Worm (Caenorhabditis elegans) whole organism, L1 larva: ENCODE measurements around the gene F26G1.11.

ENCODE experiments used
- C04F5.9 ChIP-seq: sonication (generic microtip); optimal IDR thresholded peaks from 2 replicates; lab custom pipeline; 2016; ENCODE audit warnings: missing genetic modification characterization, missing compliant biosample characterization
- C34B4.2 ChIP-seq: sonication (generic microtip); optimal IDR thresholded peaks from 2 replicates; lab custom pipeline; 2017; ENCODE audit warnings: mild to moderate bottlenecking, missing genetic modification characterization, missing compliant biosample characterization
- F16B12.6 ChIP-seq: fragments of 150-350 bp; optimal IDR thresholded peaks from 2 replicates; lab custom pipeline; 2014; ENCODE audit warnings: missing biosample characterization, missing genetic modification characterization
- Y116A8C.19 ChIP-seq: sonication (generic microtip); optimal IDR thresholded peaks from 2 replicates; lab custom pipeline; 2016; ENCODE audit warnings: missing compliant biosample characterization, missing genetic modification characterization, borderline replicate concordance
- aha-1 ChIP-seq: fragments of 150-350 bp; optimal IDR thresholded peaks from 2 replicates; lab custom pipeline; 2014; ENCODE audit warnings: missing biosample characterization, missing genetic modification characterization
- aly-2 ChIP-seq: fragments of 150-350 bp; optimal IDR thresholded peaks from 2 replicates; lab custom pipeline; 2014; ENCODE audit warnings: missing biosample characterization, missing genetic modification characterization
- blmp-1 ChIP-seq: fragments of 150-350 bp; optimal IDR thresholded peaks from 2 replicates; lab custom pipeline; 2014; ENCODE audit warnings: missing biosample characterization, missing genetic modification characterization
- ceh-63 ChIP-seq: fragments of 200-800 bp; sonication (Bioruptor generic); optimal IDR thresholded peaks from 2 replicates; lab custom pipeline; 2018; ENCODE audit warnings: mild to moderate bottlenecking, missing genetic modification characterization, missing compliant biosample characterization
- ceh-82 ChIP-seq, 3 experiments: fragments of 150-350 bp in 1 of 3; sonication (generic microtip) in 2 of 3; optimal IDR thresholded peaks; 2 replicates each; lab custom pipeline; 2014 to 2017; ENCODE audit warnings: missing biosample characterization in 3 of 3, missing genetic modification characterization in 3 of 3
- ceh-88 ChIP-seq: fragments of 200-800 bp; sonication (Bioruptor generic); IDR thresholded peaks from 2 replicates; pipeline ENCODE4 v1.3.6; 2022; ENCODE audit warnings: missing genetic modification characterization, missing compliant biosample characterization
- ceh-90 ChIP-seq: sonication (generic microtip); optimal IDR thresholded peaks from 2 replicates; lab custom pipeline; 2016; ENCODE audit warnings: missing genetic modification characterization, missing compliant biosample characterization
- efl-1 ChIP-seq, 4 experiments: fragments of 150-350 bp; optimal IDR thresholded peaks in 3 of 4; peaks in 1 of 4; 1 replicate in 1 of 4; 2 replicates in 3 of 4; lab custom pipeline; 2014; ENCODE audit warnings: missing biosample characterization in 2 of 4, missing genetic modification characterization in 2 of 4, missing genetic modification reagents in 2 of 4
- egl-13 ChIP-seq: sonication (generic microtip); optimal IDR thresholded peaks from 2 replicates; lab custom pipeline; 2016; ENCODE audit warnings: missing genotype, missing genetic modification reagents, missing genetic modification characterization, missing compliant biosample characterization
- egl-27 ChIP-seq, 2 experiments: fragments of 150-350 bp in 1 of 2; sonication (generic microtip); optimal IDR thresholded peaks; 3 replicates each; lab custom pipeline; 2017 to 2018; ENCODE audit warnings: missing biosample characterization in 2 of 2, missing genetic modification characterization in 2 of 2, missing genetic modification reagents in 2 of 2
- elt-2 ChIP-seq: sonication (generic microtip); optimal IDR thresholded peaks from 2 replicates; lab custom pipeline; 2016; ENCODE audit warnings: missing genetic modification characterization, mild to moderate bottlenecking, inconsistent platforms, missing compliant biosample characterization, missing genetic modification reagents
- elt-3 ChIP-seq, 6 experiments: fragments of 150-350 bp in 1 of 6; sonication (generic microtip); optimal IDR thresholded peaks; 2 replicates each; lab custom pipeline; 2017 to 2018; ENCODE audit warnings: missing biosample characterization in 6 of 6, missing genetic modification characterization in 6 of 6, inconsistent platforms in 1 of 6
- ets-5 ChIP-seq: fragments of 200-800 bp; sonication (Bioruptor generic); IDR thresholded peaks from 2 replicates; pipeline ENCODE4 v1.3.6; 2022; ENCODE audit warnings: missing genetic modification characterization, missing compliant biosample characterization
- fkh-8 ChIP-seq: sonication (generic microtip); optimal IDR thresholded peaks from 2 replicates; lab custom pipeline; 2016; ENCODE audit warnings: mild to moderate bottlenecking, missing genetic modification characterization, missing compliant biosample characterization
- fos-1 ChIP-seq: fragments of 150-350 bp; optimal IDR thresholded peaks from 2 replicates; lab custom pipeline; 2014; ENCODE audit warnings: missing biosample characterization, missing genetic modification characterization
- hlh-4 ChIP-seq: sonication (generic microtip); optimal IDR thresholded peaks from 2 replicates; lab custom pipeline; 2016; ENCODE audit warnings: mild to moderate bottlenecking, missing genetic modification characterization, missing compliant biosample characterization
- irx-1 ChIP-seq: sonication (generic microtip); optimal IDR thresholded peaks from 2 replicates; lab custom pipeline; 2016; ENCODE audit warnings: missing genetic modification characterization, missing compliant biosample characterization
- isw-1 ChIP-seq: fragments of 200-800 bp; sonication (Bioruptor generic); IDR thresholded peaks from 2 replicates; pipeline ENCODE4 v1.3.6; 2022; ENCODE audit warnings: missing genetic modification characterization, missing compliant biosample characterization
- lin-13 ChIP-seq: fragments of 150-350 bp; optimal IDR thresholded peaks from 2 replicates; lab custom pipeline; 2014; ENCODE audit warnings: missing biosample characterization, missing genetic modification reagents, missing genetic modification characterization
- lin-14 ChIP-seq: fragments of 200-800 bp; sonication (Bioruptor generic); optimal IDR thresholded peaks from 2 replicates; lab custom pipeline; 2018; ENCODE audit warnings: mild to moderate bottlenecking, missing genetic modification characterization, moderate library complexity, missing compliant biosample characterization
- lin-35 ChIP-seq, 2 experiments: fragments of 150-350 bp; optimal IDR thresholded peaks; 2 replicates each; lab custom pipeline; 2014; ENCODE audit warnings: missing biosample characterization in 2 of 2, missing genetic modification characterization in 2 of 2, missing genetic modification reagents in 2 of 2
- lin-39 ChIP-seq: fragments of 150-350 bp; optimal IDR thresholded peaks from 2 replicates; lab custom pipeline; 2014; ENCODE audit warnings: missing biosample characterization, missing genetic modification reagents, missing genetic modification characterization
- lir-3 ChIP-seq: sonication (generic microtip); optimal IDR thresholded peaks from 2 replicates; lab custom pipeline; 2016; ENCODE audit warnings: mild to moderate bottlenecking, missing genetic modification characterization, moderate library complexity, missing compliant biosample characterization; ENCODE audit not compliant: poor library complexity
- mdl-1 ChIP-seq, 2 experiments: fragments of 150-350 bp; optimal IDR thresholded peaks; 2 replicates each; lab custom pipeline; 2014 to 2017; ENCODE audit warnings: missing biosample characterization in 2 of 2, missing genetic modification characterization in 2 of 2, inconsistent platforms in 1 of 2
- mef-2 ChIP-seq: fragments of 150-350 bp; optimal IDR thresholded peaks from 2 replicates; lab custom pipeline; 2014; ENCODE audit warnings: missing biosample characterization, missing genetic modification characterization
- mep-1 ChIP-seq: fragments of 150-350 bp; optimal IDR thresholded peaks from 2 replicates; lab custom pipeline; 2014; ENCODE audit warnings: missing biosample characterization, missing genetic modification characterization
- nhr-11 ChIP-seq: fragments of 150-350 bp; optimal IDR thresholded peaks from 2 replicates; lab custom pipeline; 2014; ENCODE audit warnings: missing biosample characterization, missing genetic modification characterization
- nhr-12 ChIP-seq: sonication (generic microtip); optimal IDR thresholded peaks from 2 replicates; lab custom pipeline; 2017; ENCODE audit warnings: missing biosample characterization, missing genetic modification characterization
- nhr-20 ChIP-seq: sonication (generic microtip); optimal IDR thresholded peaks from 2 replicates; lab custom pipeline; 2016; ENCODE audit warnings: mild to moderate bottlenecking, missing genetic modification characterization, missing compliant biosample characterization
- nhr-71 ChIP-seq: sonication (generic microtip); optimal IDR thresholded peaks from 2 replicates; lab custom pipeline; 2016; ENCODE audit warnings: mild to moderate bottlenecking, missing genetic modification characterization, moderate library complexity, missing compliant biosample characterization
- nhr-77 ChIP-seq: fragments of 150-350 bp; optimal IDR thresholded peaks from 2 replicates; lab custom pipeline; 2014; ENCODE audit warnings: missing biosample characterization, missing genetic modification characterization
- nhr-90 ChIP-seq: sonication (generic microtip); optimal IDR thresholded peaks from 2 replicates; lab custom pipeline; 2016; ENCODE audit warnings: mild to moderate bottlenecking, missing genetic modification characterization, missing compliant biosample characterization; ENCODE audit not compliant: poor library complexity
- pqm-1 ChIP-seq: sonication (generic microtip); optimal IDR thresholded peaks from 3 replicates; lab custom pipeline; 2017; ENCODE audit warnings: missing biosample characterization, missing genetic modification characterization
- rnt-1 ChIP-seq: sonication (generic microtip); optimal IDR thresholded peaks from 2 replicates; lab custom pipeline; 2016; ENCODE audit warnings: mild to moderate bottlenecking, missing genetic modification characterization, moderate library complexity, missing compliant biosample characterization
- skn-1 ChIP-seq: fragments of 150-350 bp; optimal IDR thresholded peaks from 2 replicates; lab custom pipeline; 2014; ENCODE audit warnings: missing biosample characterization, missing genetic modification characterization
- snpc-4 ChIP-seq: fragments of 150-350 bp; optimal IDR thresholded peaks from 2 replicates; lab custom pipeline; 2014; ENCODE audit warnings: missing biosample characterization, missing genetic modification characterization
- snu-23 ChIP-seq: sonication (generic microtip); optimal IDR thresholded peaks from 2 replicates; lab custom pipeline; 2016; ENCODE audit warnings: missing genetic modification characterization, missing compliant biosample characterization
- tbx-2 ChIP-seq: sonication (generic microtip); optimal IDR thresholded peaks from 2 replicates; lab custom pipeline; 2016; ENCODE audit warnings: missing genetic modification characterization, missing compliant biosample characterization
- tlp-1 ChIP-seq: fragments of 150-350 bp; optimal IDR thresholded peaks from 2 replicates; lab custom pipeline; 2014; ENCODE audit warnings: missing biosample characterization, missing genetic modification characterization
- unc-130 ChIP-seq: fragments of 150-350 bp; optimal IDR thresholded peaks from 2 replicates; lab custom pipeline; 2017; ENCODE audit warnings: missing biosample characterization, missing genetic modification characterization, inconsistent platforms
- unc-62 ChIP-seq: fragments of 150-350 bp; optimal IDR thresholded peaks from 2 replicates; lab custom pipeline; 2014; ENCODE audit warnings: missing biosample characterization, missing genetic modification reagents, missing genetic modification characterization
- vab-15 ChIP-seq: sonication (generic microtip); optimal IDR thresholded peaks from 2 replicates; lab custom pipeline; 2017; ENCODE audit warnings: missing genotype, mild to moderate bottlenecking, missing genetic modification characterization, missing compliant biosample characterization
- ztf-4 ChIP-seq: fragments of 150-350 bp; optimal IDR thresholded peaks from 2 replicates; lab custom pipeline; 2014; ENCODE audit warnings: missing biosample characterization, missing genetic modification characterization

F26G1.11 gene

DNA sequence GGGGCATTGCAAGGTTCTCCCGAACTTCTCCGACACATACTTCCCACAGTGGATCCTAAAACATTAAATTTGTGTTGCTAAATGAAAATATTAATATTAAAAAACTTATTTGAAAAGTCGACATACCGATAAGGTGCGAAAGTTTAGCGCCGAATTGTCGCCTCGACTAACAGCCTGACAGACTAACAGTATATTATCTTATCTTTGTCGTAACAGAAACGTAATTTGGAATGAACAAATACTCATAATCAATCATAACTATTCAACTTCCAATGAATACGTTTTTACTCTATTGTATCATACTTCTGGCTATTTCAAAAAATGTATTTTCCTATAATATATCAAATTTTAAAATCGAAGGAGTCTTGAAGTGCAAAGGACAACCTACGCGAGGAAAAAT lies at the start of gene F26G1.11:
F26G1.11 (plus strand) TSS at position 205 of the 400 bp plus-strand sequence.
- TF ChIP-seq F16B12.6 (tag; lab: Kevin White, UChicago) (no peak), lin-14 (GFP tag; lab: Kevin White, UChicago) (peak; percentile 7), elt-2 (tag; lab: Kevin White, UChicago) (peak; percentile 94), blmp-1 (tag; lab: Kevin White, UChicago) (peak; percentile 31), elt-3 (tag; optimal IDR thresholded peaks at IDR 0.05; lab: Kevin White, UChicago) (peak in 1 of 6 experiments; percentile 34), ceh-63 (GFP tag; lab: Kevin White, UChicago) (no peak), lin-39 (tag; lab: Kevin White, UChicago) (no peak)

DNA sequence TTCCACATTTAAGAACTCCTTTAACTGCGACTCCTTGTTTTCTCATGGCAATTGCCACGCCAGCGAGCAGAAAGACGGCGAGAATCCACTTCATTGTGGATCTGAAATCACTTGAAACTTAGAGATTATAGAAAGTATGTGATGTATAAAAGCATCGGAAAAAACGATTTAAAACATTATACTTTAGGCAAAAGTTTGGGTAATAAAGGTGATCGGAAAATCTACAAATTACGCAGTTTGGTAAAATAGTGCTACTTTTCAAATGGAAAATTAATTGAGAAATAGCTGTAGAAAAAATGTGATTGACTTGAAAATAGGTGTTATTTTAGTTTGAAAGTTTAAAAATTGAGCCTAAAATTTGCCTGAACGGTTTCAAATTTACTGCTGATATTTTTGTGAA lies 49.2 kb upstream of the F26G1.11 start, which contains the start of gene ttr-41:
ttr-41 (minus strand) TSS at position 101 of the 400 bp plus-strand sequence.
- TF ChIP-seq mep-1 (tag; lab: Kevin White, UChicago) (no peak), lir-3 (tag; lab: Kevin White, UChicago) (no peak), nhr-20 (no peak), nhr-12 (tag; lab: Kevin White, UChicago) (no peak), unc-130 (tag; lab: Kevin White, UChicago) (no peak), unc-62 (no peak), tlp-1 (no peak), ceh-88 (GFP tag; lab: Robert Waterston, UW) (no peak), ceh-82 (tag; optimal IDR thresholded peaks at IDR 0.05; lab: Kevin White, UChicago) (no peak), tbx-2 (no peak), elt-2 (tag; lab: Kevin White, UChicago) (no peak), lin-13 (no peak), C34B4.2 (tag; lab: Kevin White, UChicago) (no peak), nhr-11 (tag; lab: Kevin White, UChicago) (no peak), irx-1 (tag; lab: Kevin White, UChicago) (no peak), pqm-1 (tag; lab: Kevin White, UChicago) (no peak), skn-1 (tag; lab: Kevin White, UChicago) (no peak), snpc-4 (tag; lab: Kevin White, UChicago) (no peak)

DNA sequence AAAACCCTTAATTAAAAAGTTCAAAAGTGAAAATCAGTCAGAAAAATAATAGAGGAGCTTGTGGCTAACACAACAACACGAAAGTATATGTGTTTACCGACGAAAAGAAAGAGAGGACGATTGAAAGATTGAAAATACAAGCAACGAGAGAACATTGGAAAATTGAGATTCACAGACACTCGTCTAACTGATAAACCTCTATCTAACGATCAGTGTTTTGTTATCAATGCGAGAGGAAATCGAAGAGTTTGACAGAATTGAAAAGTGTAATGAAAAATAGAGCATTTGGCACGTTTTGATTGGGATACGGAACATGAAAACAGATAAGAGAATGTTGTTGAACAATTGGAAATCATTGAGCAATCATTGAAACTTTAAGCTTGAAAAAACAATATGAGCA lies 48.2 kb upstream of the F26G1.11 start:
- TF ChIP-seq egl-13 (tag; lab: Kevin White, UChicago) (no peak), ceh-90 (no peak), lin-14 (GFP tag; lab: Kevin White, UChicago) (peak; percentile 82), mdl-1 (tag; optimal IDR thresholded peaks at IDR 0.05; lab: Kevin White, UChicago) (no peak), tbx-2 (no peak), ztf-4 (tag; lab: Kevin White, UChicago) (no peak), vab-15 (tag; lab: Kevin White, UChicago) (no peak), nhr-20 (peak; percentile 29), fkh-8 (tag; lab: Kevin White, UChicago) (no peak), snu-23 (GFP tag; lab: Kevin White, UChicago) (peak; percentile 33), ets-5 (GFP tag; lab: Robert Waterston, UW) (no peak), isw-1 (GFP tag; lab: Robert Waterston, UW) (no peak), aly-2 (tag; lab: Kevin White, UChicago) (no peak), nhr-77 (no peak), egl-27 (tag; optimal IDR thresholded peaks at IDR 0.05; lab: Kevin White, UChicago) (no peak), ceh-63 (GFP tag; lab: Kevin White, UChicago) (no peak), unc-62 (no peak), efl-1 (optimal IDR thresholded peaks at IDR 0.05; lab: Kevin White, UChicago) (peak in 1 of 2 experiments; percentile 7), efl-1 (GFP tag; optimal IDR thresholded peaks at IDR 0.05 in 1 of 2; lab: Kevin White, UChicago) (peak in 1 of 2 experiments; percentile 85), lir-3 (tag; lab: Kevin White, UChicago) (no peak), C04F5.9 (tag; lab: Kevin White, UChicago) (no peak), mef-2 (tag; lab: Kevin White, UChicago) (no peak), pqm-1 (tag; lab: Kevin White, UChicago) (peak; percentile 35), mep-1 (tag; lab: Kevin White, UChicago) (peak; percentile 3), fos-1 (no peak), elt-2 (tag; lab: Kevin White, UChicago) (peak; percentile 97), elt-3 (tag; optimal IDR thresholded peaks at IDR 0.05; lab: Kevin White, UChicago) (peak in 4 of 6 experiments; percentile 4 to 71 (median 39)), nhr-90 (tag; lab: Kevin White, UChicago) (no peak), Y116A8C.19 (tag; lab: Kevin White, UChicago) (no peak), blmp-1 (tag; lab: Kevin White, UChicago) (peak; percentile 12), aha-1 (tag; lab: Kevin White, UChicago) (no peak), rnt-1 (tag; lab: Kevin White, UChicago) (peak; percentile 44), lin-35 (GFP tag; optimal IDR thresholded peaks at IDR 0.05; lab: Kevin White, UChicago) (peak in 1 of 2 experiments; percentile 51), nhr-71 (tag; lab: Kevin White, UChicago) (peak; percentile 55), hlh-4 (tag; lab: Kevin White, UChicago) (no peak)
